Fruit fly (Drosophila melanogaster) whole organism, embryonic: ENCODE results near the gene CG5644.

Experiments used
- Adf1 ChIP-seq: fragments of 200-800 bp; sonication (Bioruptor generic); IDR thresholded peaks from 2 replicates; pipeline ENCODE4 v1.3.6; 2022; ENCODE audit warnings: missing biosample characterization, missing genetic modification characterization
- Bteb2 ChIP-seq: fragments of 200-800 bp; sonication (Bioruptor generic); optimal IDR thresholded peaks from 2 replicates; lab custom pipeline; 2016; ENCODE audit warnings: missing biosample characterization, missing genetic modification characterization
- CG10267 ChIP-seq: fragments of 200-800 bp; sonication (Bioruptor generic); optimal IDR thresholded peaks from 2 replicates; lab custom pipeline; 2018; ENCODE audit warnings: missing biosample characterization, mild to moderate bottlenecking, missing genetic modification characterization, moderate library complexity
- CG10431 ChIP-seq: fragments of 200-800 bp; sonication (Bioruptor generic); optimal IDR thresholded peaks from 3 replicates; lab custom pipeline; 2018; ENCODE audit warnings: missing biosample characterization, mild to moderate bottlenecking, missing genetic modification characterization
- CG10565 ChIP-seq: fragments of 200-800 bp; sonication (Bioruptor generic); optimal IDR thresholded peaks from 3 replicates; lab custom pipeline; 2016; ENCODE audit warnings: missing biosample characterization, mild to moderate bottlenecking, missing genetic modification characterization
- CG12071 ChIP-seq: fragments of 200-800 bp; sonication (Bioruptor generic); optimal IDR thresholded peaks from 3 replicates; lab custom pipeline; 2018; ENCODE audit warnings: missing biosample characterization, mild to moderate bottlenecking, missing genetic modification characterization
- CG12299 ChIP-seq: fragments of 200-800 bp; sonication (Bioruptor generic); optimal IDR thresholded peaks from 2 replicates; lab custom pipeline; 2018; ENCODE audit warnings: missing biosample characterization, mild to moderate bottlenecking, missing genetic modification characterization
- CG14860 ChIP-seq: fragments of 200-800 bp; sonication (Bioruptor generic); IDR thresholded peaks from 3 replicates; pipeline ENCODE4 v1.3.6; 2022; ENCODE audit warnings: missing biosample characterization, missing genetic modification characterization; ENCODE audit not compliant: partially characterized antibody
- CG15479 ChIP-seq: fragments of 200-800 bp; sonication (Bioruptor generic); optimal IDR thresholded peaks from 3 replicates; lab custom pipeline; 2019; ENCODE audit warnings: missing biosample characterization, mild to moderate bottlenecking, missing genetic modification characterization, moderate library complexity
- CG16779 ChIP-seq: fragments of 200-800 bp; sonication (Bioruptor generic); IDR thresholded peaks from 2 replicates; pipeline ENCODE4 v1.3.6; 2022; ENCODE audit warnings: missing biosample characterization, missing genetic modification characterization
- CG16815 ChIP-seq: fragments of 200-800 bp; sonication (Bioruptor generic); optimal IDR thresholded peaks from 3 replicates; lab custom pipeline; 2017; ENCODE audit warnings: missing biosample characterization, mild to moderate bottlenecking, missing genetic modification characterization
- CG18262 ChIP-seq: fragments of 200-800 bp; optimal IDR thresholded peaks from 3 replicates; lab custom pipeline; 2019; ENCODE audit warnings: missing biosample characterization, mild to moderate bottlenecking, missing genetic modification characterization, moderate library complexity
- CG18476 ChIP-seq: fragments of 200-800 bp; sonication (Bioruptor generic); optimal IDR thresholded peaks from 2 replicates; lab custom pipeline; 2016; ENCODE audit warnings: missing biosample characterization, mild to moderate bottlenecking, missing genetic modification characterization
- CG2129 ChIP-seq: fragments of 200-800 bp; sonication (Bioruptor generic); IDR thresholded peaks from 2 replicates; pipeline ENCODE4 v1.3.6; 2022; ENCODE audit warnings: missing biosample characterization, missing genetic modification characterization; ENCODE audit not compliant: partially characterized antibody
- CG2875 ChIP-seq: fragments of 200-800 bp; sonication (Bioruptor generic); optimal IDR thresholded peaks from 2 replicates; lab custom pipeline; 2017; ENCODE audit warnings: missing biosample characterization, mild to moderate bottlenecking, missing genetic modification characterization, missing genetic modification reagents
- CG3163 ChIP-seq: fragments of 200-800 bp; sonication (Bioruptor generic); optimal IDR thresholded peaks from 3 replicates; lab custom pipeline; 2016; ENCODE audit warnings: missing biosample characterization, missing genetic modification characterization
- CG32772 ChIP-seq: fragments of 200-800 bp; sonication (Bioruptor generic); IDR thresholded peaks from 2 replicates; pipeline ENCODE4 v1.3.6; 2022; ENCODE audit warnings: missing biosample characterization, missing genetic modification characterization
- CG33213 ChIP-seq: fragments of 200-800 bp; sonication (Bioruptor generic); optimal IDR thresholded peaks from 3 replicates; lab custom pipeline; 2016; ENCODE audit warnings: missing biosample characterization, missing genetic modification characterization
- CG3838 ChIP-seq: fragments of 200-800 bp; sonication (Bioruptor generic); optimal IDR thresholded peaks from 3 replicates; lab custom pipeline; 2016; ENCODE audit warnings: missing biosample characterization, missing genetic modification characterization
- CG4854 ChIP-seq: fragments of 200-800 bp; sonication (Bioruptor generic); optimal IDR thresholded peaks from 2 replicates; lab custom pipeline; 2016; ENCODE audit warnings: missing biosample characterization, missing genetic modification characterization, inconsistent platforms
- CG6272 ChIP-seq: fragments of 200-800 bp; sonication (Bioruptor generic); IDR thresholded peaks from 2 replicates; pipeline ENCODE4 v1.3.6; 2022; ENCODE audit warnings: missing biosample characterization, missing genetic modification characterization
- CG8765 ChIP-seq: fragments of 200-800 bp; sonication (Bioruptor generic); IDR thresholded peaks from 2 replicates; pipeline ENCODE4 v1.3.6; 2022; ENCODE audit warnings: missing biosample characterization, missing genetic modification characterization
- CG9437 ChIP-seq: fragments of 200-800 bp; sonication (Bioruptor generic); optimal IDR thresholded peaks from 2 replicates; lab custom pipeline; 2018; ENCODE audit warnings: missing biosample characterization, mild to moderate bottlenecking, missing genetic modification characterization
- CG9797 ChIP-seq: fragments of 200-800 bp; sonication (Bioruptor generic); optimal IDR thresholded peaks from 3 replicates; lab custom pipeline; 2018; ENCODE audit warnings: missing biosample characterization, mild to moderate bottlenecking, missing genetic modification characterization
- CTCF ChIP-seq: fragments of 200-800 bp; sonication (Bioruptor generic); optimal IDR thresholded peaks from 2 replicates; lab custom pipeline; 2017; ENCODE audit warnings: missing biosample characterization, mild to moderate bottlenecking, missing genetic modification characterization, moderate library complexity
- Gug ChIP-seq: fragments of 200-800 bp; sonication (Bioruptor generic); IDR thresholded peaks from 4 replicates; pipeline ENCODE4 v1.3.6; 2022; ENCODE audit warnings: missing biosample characterization, missing genetic modification characterization
- HHEX ChIP-seq: fragments of 200-800 bp; sonication (Bioruptor generic); optimal IDR thresholded peaks from 3 replicates; lab custom pipeline; 2017; ENCODE audit warnings: missing biosample characterization, mild to moderate bottlenecking, missing genetic modification characterization, missing genetic modification reagents
- Hr3 ChIP-seq: fragments of 200-800 bp; sonication (Bioruptor generic); optimal IDR thresholded peaks from 3 replicates; lab custom pipeline; 2016; ENCODE audit warnings: missing biosample characterization, missing genetic modification characterization
- Neu2 ChIP-seq: fragments of 200-800 bp; sonication (Bioruptor generic); optimal IDR thresholded peaks from 3 replicates; lab custom pipeline; 2016; ENCODE audit warnings: missing biosample characterization, missing genetic modification characterization, borderline replicate concordance
- Pdp1 ChIP-seq, 2 experiments: fragments of 200-800 bp; sonication (Bioruptor generic); optimal IDR thresholded peaks; 3 replicates each; lab custom pipeline; 2016; ENCODE audit warnings: missing biosample characterization in 2 of 2, missing genetic modification characterization in 2 of 2, mild to moderate bottlenecking in 1 of 2, moderate library complexity in 1 of 2
- Ptx1 ChIP-seq: fragments of 200-800 bp; sonication (Bioruptor generic); IDR thresholded peaks from 2 replicates; pipeline ENCODE4 v1.3.6; 2022; ENCODE audit warnings: missing biosample characterization, missing genetic modification characterization
- Sox102F ChIP-seq: fragments of 200-800 bp; sonication (Bioruptor generic); optimal IDR thresholded peaks from 2 replicates; lab custom pipeline; 2018; ENCODE audit warnings: missing biosample characterization, mild to moderate bottlenecking, missing genetic modification characterization, moderate library complexity
- abd-A ChIP-seq: fragments of 200-800 bp; sonication (Bioruptor generic); optimal IDR thresholded peaks from 3 replicates; lab custom pipeline; 2019; ENCODE audit warnings: missing biosample characterization, mild to moderate bottlenecking, missing genetic modification characterization, moderate library complexity
- btn ChIP-seq: fragments of 200-800 bp; sonication (Bioruptor generic); optimal IDR thresholded peaks from 2 replicates; lab custom pipeline; 2016; ENCODE audit warnings: missing biosample characterization, missing genetic modification characterization
- ci ChIP-seq: fragments of 200-800 bp; sonication (Bioruptor generic); IDR thresholded peaks from 3 replicates; pipeline ENCODE4 v1.3.6; 2022; ENCODE audit warnings: missing biosample characterization, missing genetic modification characterization
- crol ChIP-seq: fragments of 200-800 bp; sonication (Bioruptor generic); IDR thresholded peaks from 2 replicates; pipeline ENCODE4 v1.3.6; 2022; ENCODE audit warnings: missing biosample characterization, missing genetic modification characterization
- cwo ChIP-seq: fragments of 200-800 bp; sonication (Bioruptor generic); optimal IDR thresholded peaks from 3 replicates; lab custom pipeline; 2017; ENCODE audit warnings: missing biosample characterization, missing genetic modification characterization, mild to moderate bottlenecking, moderate library complexity, missing genetic modification reagents
- dati ChIP-seq: fragments of 200-800 bp; sonication (Bioruptor generic); IDR thresholded peaks from 2 replicates; pipeline ENCODE4 v1.3.6; 2022; ENCODE audit warnings: missing biosample characterization, missing genetic modification characterization
- esg ChIP-seq: fragments of 200-800 bp; sonication (Bioruptor generic); conservative IDR thresholded peaks from 2 replicates; pipeline ENCODE4 v1.3.6; 2022; ENCODE audit warnings: missing biosample characterization, missing genetic modification characterization
- ham ChIP-seq: fragments of 200-800 bp; sonication (Bioruptor generic); IDR thresholded peaks from 2 replicates; pipeline ENCODE4 v1.3.6; 2022; ENCODE audit warnings: missing biosample characterization, missing genetic modification characterization
- hb ChIP-seq: fragments of 200-800 bp; sonication (Bioruptor generic); IDR thresholded peaks from 3 replicates; pipeline ENCODE4 v1.3.6; 2022; ENCODE audit warnings: missing biosample characterization, missing genetic modification characterization; ENCODE audit not compliant: partially characterized antibody
- inv ChIP-seq: fragments of 200-800 bp; sonication (Bioruptor generic); IDR thresholded peaks from 2 replicates; pipeline ENCODE4 v1.3.6; 2022; ENCODE audit warnings: missing biosample characterization, missing genetic modification characterization; ENCODE audit not compliant: partially characterized antibody
- kni ChIP-seq: fragments of 200-800 bp; sonication (Bioruptor generic); optimal IDR thresholded peaks from 3 replicates; lab custom pipeline; 2017; ENCODE audit warnings: mild to moderate bottlenecking, missing biosample characterization, missing genetic modification reagents, missing genetic modification characterization
- lbe ChIP-seq: fragments of 200-800 bp; sonication (Bioruptor generic); optimal IDR thresholded peaks from 2 replicates; lab custom pipeline; 2016; ENCODE audit warnings: missing biosample characterization, mild to moderate bottlenecking, missing genetic modification characterization
- nom ChIP-seq: fragments of 200-800 bp; sonication (Bioruptor generic); optimal IDR thresholded peaks from 2 replicates; lab custom pipeline; 2017; ENCODE audit warnings: missing biosample characterization, missing genetic modification characterization, mild to moderate bottlenecking, moderate library complexity, missing genetic modification reagents
- pros ChIP-seq: fragments of 200-800 bp; sonication (Bioruptor generic); optimal IDR thresholded peaks from 3 replicates; lab custom pipeline; 2019; ENCODE audit warnings: missing biosample characterization, mild to moderate bottlenecking, missing genetic modification characterization, moderate library complexity
- scrt ChIP-seq: fragments of 200-800 bp; sonication (Bioruptor generic); optimal IDR thresholded peaks from 2 replicates; lab custom pipeline; 2018; ENCODE audit warnings: missing biosample characterization, mild to moderate bottlenecking, missing genetic modification characterization, moderate library complexity
- sens-2 ChIP-seq: fragments of 200-800 bp; sonication (Bioruptor generic); IDR thresholded peaks from 2 replicates; pipeline ENCODE4 v1.3.6; 2022; ENCODE audit warnings: missing biosample characterization, missing genetic modification characterization
- sisA ChIP-seq: fragments of 200-800 bp; sonication (Bioruptor generic); IDR thresholded peaks from 2 replicates; pipeline ENCODE4 v1.3.6; 2022; ENCODE audit warnings: missing biosample characterization, missing genetic modification characterization
- sna ChIP-seq: fragments of 200-800 bp; sonication (Bioruptor generic); IDR thresholded peaks from 2 replicates; pipeline ENCODE4 v1.3.6; 2022; ENCODE audit warnings: missing biosample characterization, missing genetic modification characterization; ENCODE audit not compliant: partially characterized antibody
- tio ChIP-seq: fragments of 200-800 bp; sonication (Bioruptor generic); optimal IDR thresholded peaks from 2 replicates; lab custom pipeline; 2017; ENCODE audit warnings: missing biosample characterization, missing genetic modification characterization, inconsistent platforms

The CG5644 gene

DNA sequence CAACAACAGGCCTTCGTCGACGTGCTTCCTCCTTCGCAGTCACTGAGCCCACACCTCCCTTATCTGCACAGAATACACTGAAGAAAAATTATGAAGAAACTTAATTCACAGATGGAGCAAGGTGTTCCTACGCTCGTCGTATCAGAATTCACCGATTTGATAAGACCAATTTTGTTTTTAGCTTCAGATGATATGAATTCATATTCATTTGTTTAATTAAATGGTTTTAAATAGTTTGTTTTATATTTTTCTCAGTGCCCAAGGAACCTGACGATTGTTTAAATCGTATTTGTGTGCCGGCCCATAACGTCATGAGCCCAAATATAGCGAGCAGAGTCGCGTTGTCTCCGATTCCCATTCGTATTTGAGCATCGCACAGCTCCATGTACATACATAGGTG is 43.9 kb upstream of the CG5644 start (continued):
- TF ChIP-seq CG10565 (GFP tag; lab: Kevin White, UChicago) (no peak), pros (GFP tag; lab: Kevin White, UChicago) (no peak), Adf1 (GFP tag; lab: Robert Waterston, UW) (no peak), CG6272 (GFP tag; lab: Robert Waterston, UW) (no peak), CG2875 (GFP tag; lab: Kevin White, UChicago) (peak; percentile 46), Sox102F (GFP tag; lab: Kevin White, UChicago) (peak; percentile 51), tio (GFP tag; lab: Kevin White, UChicago) (peak; percentile 64), CG4854 (GFP tag; lab: Kevin White, UChicago) (peak; percentile 29), dati (no peak), crol (GFP tag; lab: Robert Waterston, UW) (no peak), scrt (GFP tag; lab: Kevin White, UChicago) (peak; percentile 36), hb (GFP tag; lab: Robert Waterston, UW) (no peak), Ptx1 (peak; percentile 42; the same call in 1 of the 2 replicates), Pdp1 (GFP tag; optimal IDR thresholded peaks at IDR 0.05; lab: Kevin White, UChicago) (peak; percentile 57 to 74), CG15479 (GFP tag; lab: Kevin White, UChicago) (peak; percentile 80), CTCF (GFP tag; lab: Kevin White, UChicago) (no peak), lbe (GFP tag; lab: Kevin White, UChicago) (no peak), sna (GFP tag; lab: Robert Waterston, UW) (no peak), ci (GFP tag; lab: Robert Waterston, UW) (peak; percentile 66), CG12299 (tag; lab: Kevin White, UChicago) (no peak), abd-A (tag; lab: Kevin White, UChicago) (no peak), cwo (GFP tag; lab: Kevin White, UChicago) (peak; percentile 45), CG33213 (GFP tag; lab: Kevin White, UChicago) (peak; percentile 49), CG3838 (GFP tag; lab: Kevin White, UChicago) (peak; percentile 13), CG18476 (GFP tag; lab: Kevin White, UChicago) (peak; percentile 13), CG18262 (peak; percentile 86), CG10431 (GFP tag; lab: Kevin White, UChicago) (no peak), CG32772 (GFP tag; lab: Robert Waterston, UW) (peak; percentile 56), ham (no peak), CG12071 (no peak), Hr3 (GFP tag; lab: Kevin White, UChicago) (peak; percentile 52), kni (GFP tag; lab: Kevin White, UChicago) (no peak), btn (GFP tag; lab: Kevin White, UChicago) (peak; percentile 63), HHEX (GFP tag; lab: Kevin White, UChicago) (peak; percentile 20), esg (GFP tag; lab: Robert Waterston, UW) (peak; percentile 24; the same call in 1 of the 2 replicates), CG3163 (GFP tag; lab: Kevin White, UChicago) (no peak), sisA (GFP tag; lab: Robert Waterston, UW) (peak; percentile 50), CG14860 (no peak), CG9797 (GFP tag; lab: Kevin White, UChicago) (no peak), CG10267 (tag; lab: Kevin White, UChicago) (peak; percentile 75), CG16779 (no peak), CG8765 (GFP tag; lab: Robert Waterston, UW) (peak; percentile 85), inv (no peak), nom (GFP tag; lab: Kevin White, UChicago) (no peak), sens-2 (GFP tag; lab: Robert Waterston, UW) (peak; percentile 10; the same call in 1 of the 2 replicates), Neu2 (GFP tag; lab: Kevin White, UChicago) (peak; percentile 31), Gug (GFP tag; lab: Robert Waterston, UW) (no peak), CG2129 (GFP tag; lab: Robert Waterston, UW) (no peak), CG9437 (GFP tag; lab: Kevin White, UChicago) (peak; percentile 40), CG16815 (GFP tag; lab: Kevin White, UChicago) (peak; percentile 75), Bteb2 (GFP tag; lab: Kevin White, UChicago) (peak; percentile 2)
